Fruit fly (Drosophila melanogaster) whole organism, pupa: Measurements from ENCODE around the gene pinta.

ENCODE experiments used
- CG14655 ChIP-seq: fragments of 200-800 bp; sonication (Bioruptor generic); optimal IDR thresholded peaks from 3 replicates; lab custom pipeline; 2017; ENCODE audit warnings: mild to moderate bottlenecking, missing biosample characterization, missing genetic modification reagents, missing genetic modification characterization
- CG17806 ChIP-seq: fragments of 200-800 bp; sonication (Bioruptor generic); optimal IDR thresholded peaks from 2 replicates; lab custom pipeline; 2018; ENCODE audit warnings: missing biosample characterization, mild to moderate bottlenecking, missing genetic modification characterization, moderate library complexity
- CG34367 ChIP-seq: fragments of 200-800 bp; sonication (Bioruptor generic); optimal IDR thresholded peaks from 2 replicates; lab custom pipeline; 2018; ENCODE audit warnings: missing biosample characterization, mild to moderate bottlenecking, missing genetic modification characterization
- Pif1B ChIP-seq: fragments of 200-800 bp; sonication (Bioruptor generic); optimal IDR thresholded peaks from 3 replicates; lab custom pipeline; 2016; ENCODE audit warnings: missing biosample characterization, missing genetic modification characterization

DNA sequence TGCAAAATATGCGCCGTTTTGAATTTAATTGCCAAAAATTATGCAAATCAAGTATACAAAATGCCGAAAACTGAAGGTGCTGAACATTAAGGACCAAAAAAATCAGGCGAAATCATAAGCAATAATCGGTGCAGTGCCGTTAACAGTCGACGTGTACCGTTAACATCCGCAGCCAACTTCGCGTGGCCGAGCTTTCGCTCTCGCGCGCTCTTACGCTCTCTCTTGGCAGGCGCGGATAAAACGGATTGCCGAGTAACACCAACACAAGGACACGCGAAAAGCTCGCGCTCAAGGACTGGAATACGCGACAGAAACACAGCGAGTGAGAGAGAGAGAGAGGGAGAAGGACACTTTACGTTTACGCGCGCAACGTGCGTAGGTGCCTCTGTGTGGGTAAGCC, 45.3 kb upstream of the pinta start:
- TF ChIP-seq CG34367 = no peak
- no peak for TF ChIP-seq CG17806
- no peak for TF ChIP-seq CG14655 (GFP tag; lab: Kevin White, UChicago)
- no peak for TF ChIP-seq Pif1B (GFP tag; lab: Kevin White, UChicago)
